Worm (Caenorhabditis elegans) whole organism, L4 larva: Measurements from ENCODE around the gene tes-1.

Source experiments
- F37D6.2 ChIP-seq: sonication (generic microtip); optimal IDR thresholded peaks from 2 replicates; lab custom pipeline; 2016; ENCODE audit warnings: mild to moderate bottlenecking, missing genetic modification characterization, missing compliant biosample characterization
- F44E2.7 ChIP-seq: fragments of 200-800 bp; sonication (Bioruptor generic); IDR thresholded peaks from 2 replicates; pipeline ENCODE4 v2.1.2; 2022; ENCODE audit warnings: missing genetic modification characterization, missing compliant biosample characterization
- T20F7.1 ChIP-seq: fragments of 200-800 bp; sonication (Bioruptor generic); optimal IDR thresholded peaks from 2 replicates; lab custom pipeline; 2018; ENCODE audit warnings: mild to moderate bottlenecking, missing genetic modification characterization, missing compliant biosample characterization
- T26A8.4 ChIP-seq: fragments of 200-800 bp; sonication (Bioruptor generic); IDR thresholded peaks from 2 replicates; pipeline ENCODE4 v1.3.6; 2022; ENCODE audit warnings: missing genetic modification characterization, missing compliant biosample characterization
- Y105C5A.15 ChIP-seq: fragments of 200-800 bp; sonication (Bioruptor generic); IDR thresholded peaks from 2 replicates; pipeline ENCODE4 v1.3.6; 2022; ENCODE audit warnings: missing genetic modification characterization, missing compliant biosample characterization
- Y48G9A.11 ChIP-seq: fragments of 200-800 bp; sonication (Bioruptor generic); IDR thresholded peaks from 2 replicates; pipeline ENCODE4 v1.3.6; 2022; ENCODE audit warnings: missing genetic modification reagents, missing genetic modification characterization, missing compliant biosample characterization
- Y75B8A.6 ChIP-seq: fragments of 200-800 bp; sonication (Bioruptor generic); IDR thresholded peaks from 2 replicates; pipeline ENCODE4 v1.3.6; 2022; ENCODE audit warnings: missing genetic modification reagents, missing genetic modification characterization, missing compliant biosample characterization
- ZK337.2 ChIP-seq: fragments of 200-800 bp; sonication (Bioruptor generic); IDR thresholded peaks from 2 replicates; pipeline ENCODE4 v1.3.6; 2022; ENCODE audit warnings: missing genetic modification reagents, missing genetic modification characterization, missing compliant biosample characterization
- aha-1 ChIP-seq: fragments of 150-350 bp; peaks from one replicate; lab custom pipeline; 2014; ENCODE audit warnings: missing biosample characterization, missing genetic modification characterization
- ceh-28 ChIP-seq: fragments of 150-350 bp; optimal IDR thresholded peaks from 2 replicates; lab custom pipeline; 2014; ENCODE audit warnings: missing biosample characterization, missing genetic modification reagents, missing genetic modification characterization
- ceh-32 ChIP-seq: sonication (generic microtip); optimal IDR thresholded peaks from 2 replicates; lab custom pipeline; 2016; ENCODE audit warnings: mild to moderate bottlenecking, missing genetic modification characterization, missing compliant biosample characterization; ENCODE audit not compliant: poor library complexity
- ctbp-1 ChIP-seq: fragments of 200-800 bp; sonication (Bioruptor generic); IDR thresholded peaks from 2 replicates; pipeline ENCODE4 v1.3.6; 2022; ENCODE audit warnings: missing genetic modification reagents, missing genetic modification characterization, missing compliant biosample characterization
- daf-16 ChIP-seq, 3 experiments: sonication (generic microtip); optimal IDR thresholded peaks; 2 replicates each; lab custom pipeline; 2016 to 2017; ENCODE audit warnings: missing genetic modification characterization in 3 of 3, missing genetic modification reagents in 3 of 3, mild to moderate bottlenecking in 2 of 3, missing compliant biosample characterization in 2 of 3, missing biosample characterization in 1 of 3, moderate library complexity in 1 of 3
- daf-19 ChIP-seq: fragments of 200-800 bp; sonication (Bioruptor generic); conservative IDR thresholded peaks from 2 replicates; pipeline ENCODE4 v1.3.6; 2022; ENCODE audit warnings: missing genetic modification characterization, missing compliant biosample characterization
- dpl-1 ChIP-seq: fragments of 150-350 bp; optimal IDR thresholded peaks from 2 replicates; lab custom pipeline; 2014; ENCODE audit warnings: missing biosample characterization, missing genetic modification reagents, missing genetic modification characterization
- duxl-1 ChIP-seq: sonication (generic microtip); optimal IDR thresholded peaks from 2 replicates; lab custom pipeline; 2016; ENCODE audit warnings: mild to moderate bottlenecking, missing genetic modification characterization, moderate library complexity, missing compliant biosample characterization; ENCODE audit not compliant: poor library complexity
- dve-1 ChIP-seq: sonication (generic microtip); optimal IDR thresholded peaks from 2 replicates; lab custom pipeline; 2017; ENCODE audit warnings: antibody characterized with exemption, mild to moderate bottlenecking, missing genetic modification characterization, missing compliant biosample characterization; ENCODE audit not compliant: insufficient read depth
- fkh-10 ChIP-seq: fragments of 150-350 bp; optimal IDR thresholded peaks from 2 replicates; lab custom pipeline; 2014; ENCODE audit warnings: missing biosample characterization, missing genetic modification reagents, missing genetic modification characterization
- hlh-11 ChIP-seq: fragments of 200-800 bp; sonication (Bioruptor generic); optimal IDR thresholded peaks from 2 replicates; lab custom pipeline; 2018; ENCODE audit warnings: mild to moderate bottlenecking, missing genetic modification characterization, missing compliant biosample characterization
- hlh-30 ChIP-seq: sonication (generic microtip); optimal IDR thresholded peaks from 2 replicates; lab custom pipeline; 2017; ENCODE audit warnings: antibody characterized with exemption, mild to moderate bottlenecking, missing genetic modification characterization, missing compliant biosample characterization; ENCODE audit not compliant: insufficient read depth
- jun-1 ChIP-seq: fragments of 150-350 bp; optimal IDR thresholded peaks from 2 replicates; lab custom pipeline; 2014; ENCODE audit warnings: missing biosample characterization, missing genetic modification reagents, missing genetic modification characterization
- lin-1 ChIP-seq: fragments of 200-800 bp; sonication (Bioruptor generic); IDR thresholded peaks from 2 replicates; pipeline ENCODE4 v1.3.6; 2022; ENCODE audit warnings: missing genetic modification reagents, missing genetic modification characterization, missing compliant biosample characterization
- lin-38 ChIP-seq: fragments of 200-800 bp; sonication (Bioruptor generic); IDR thresholded peaks from 2 replicates; pipeline ENCODE4 v1.3.6; 2022; ENCODE audit warnings: missing genetic modification reagents, missing genetic modification characterization, missing compliant biosample characterization
- mes-2 ChIP-seq: sonication (generic microtip); optimal IDR thresholded peaks from 2 replicates; lab custom pipeline; 2016; ENCODE audit warnings: missing genotype, mild to moderate bottlenecking, missing genetic modification characterization, missing compliant biosample characterization; ENCODE audit not compliant: poor library complexity, severe bottlenecking
- nhr-10 ChIP-seq: fragments of 150-350 bp; optimal IDR thresholded peaks from 2 replicates; lab custom pipeline; 2014; ENCODE audit warnings: missing biosample characterization, missing genetic modification characterization
- nhr-11 ChIP-seq: fragments of 150-350 bp; optimal IDR thresholded peaks from 2 replicates; lab custom pipeline; 2014; ENCODE audit warnings: missing biosample characterization, missing genetic modification characterization
- nhr-28 ChIP-seq: fragments of 150-350 bp; optimal IDR thresholded peaks from 2 replicates; lab custom pipeline; 2014; ENCODE audit warnings: missing biosample characterization, missing genetic modification characterization
- nhr-41 ChIP-seq: fragments of 200-800 bp; sonication (Bioruptor generic); IDR thresholded peaks from 2 replicates; pipeline ENCODE4 v1.3.6; 2022; ENCODE audit warnings: missing genetic modification reagents, missing genetic modification characterization, missing compliant biosample characterization
- nhr-42 ChIP-seq: fragments of 200-800 bp; sonication (Bioruptor generic); IDR thresholded peaks from 2 replicates; pipeline ENCODE4 v1.3.6; 2022; ENCODE audit warnings: missing genetic modification characterization, missing compliant biosample characterization
- nhr-77 ChIP-seq: fragments of 150-350 bp; optimal IDR thresholded peaks from 2 replicates; lab custom pipeline; 2014; ENCODE audit warnings: missing biosample characterization, missing genetic modification characterization
- rbr-2 ChIP-seq: sonication (generic microtip); optimal IDR thresholded peaks from 2 replicates; lab custom pipeline; 2016; ENCODE audit warnings: missing genotype, missing genetic modification characterization, missing compliant biosample characterization
- sdz-12 ChIP-seq: fragments of 200-800 bp; sonication (Bioruptor generic); optimal IDR thresholded peaks from 2 replicates; lab custom pipeline; 2018; ENCODE audit warnings: mild to moderate bottlenecking, missing genetic modification characterization, missing compliant biosample characterization
- set-16 ChIP-seq: fragments of 200-800 bp; sonication (Bioruptor generic); IDR thresholded peaks from 2 replicates; pipeline ENCODE4 v1.3.6; 2022; ENCODE audit warnings: missing genetic modification reagents, missing genetic modification characterization, missing compliant biosample characterization
- snpc-4 ChIP-seq: fragments of 150-350 bp; optimal IDR thresholded peaks from 2 replicates; lab custom pipeline; 2014; ENCODE audit warnings: missing biosample characterization, missing genetic modification characterization
- spr-3 ChIP-seq: fragments of 200-800 bp; sonication (Bioruptor generic); optimal IDR thresholded peaks from 2 replicates; lab custom pipeline; 2018; ENCODE audit warnings: mild to moderate bottlenecking, missing genetic modification characterization, missing compliant biosample characterization
- tag-97 ChIP-seq: fragments of 200-800 bp; sonication (Bioruptor generic); IDR thresholded peaks from 2 replicates; pipeline ENCODE4 v1.3.6; 2022; ENCODE audit warnings: missing genetic modification characterization, missing compliant biosample characterization
- tra-1 ChIP-seq: fragments of 200-800 bp; sonication (Bioruptor generic); IDR thresholded peaks from 2 replicates; pipeline ENCODE4 v1.3.6; 2022; ENCODE audit warnings: missing genetic modification reagents, missing genetic modification characterization, missing compliant biosample characterization
- unc-130 ChIP-seq: sonication (generic microtip); optimal IDR thresholded peaks from 2 replicates; lab custom pipeline; 2016; ENCODE audit warnings: missing genetic modification reagents, missing genetic modification characterization, missing compliant biosample characterization
- unc-39 ChIP-seq: sonication (generic microtip); optimal IDR thresholded peaks from 2 replicates; lab custom pipeline; 2017; ENCODE audit warnings: missing biosample characterization, missing genetic modification characterization
- unc-62 ChIP-seq, 3 experiments: fragments of 150-350 bp in 1 of 3; sonication (generic microtip); optimal IDR thresholded peaks in 2 of 3; peaks in 1 of 3; 1 replicate in 1 of 3; 2 replicates in 2 of 3; lab custom pipeline; 2014 to 2017; ENCODE audit warnings: missing biosample characterization in 3 of 3, missing genetic modification characterization in 3 of 3, missing genetic modification reagents in 3 of 3, missing genotype in 1 of 3
- zfp-2 ChIP-seq: sonication (generic microtip); optimal IDR thresholded peaks from 2 replicates; lab custom pipeline; 2016; ENCODE audit warnings: mild to moderate bottlenecking, missing genetic modification characterization, missing compliant biosample characterization
- zfp-3 ChIP-seq: fragments of 200-800 bp; sonication (Bioruptor generic); conservative IDR thresholded peaks from 2 replicates; pipeline ENCODE4 v1.3.6; 2022; ENCODE audit warnings: missing genetic modification reagents, missing genetic modification characterization, missing compliant biosample characterization

tes-1 gene

DNA sequence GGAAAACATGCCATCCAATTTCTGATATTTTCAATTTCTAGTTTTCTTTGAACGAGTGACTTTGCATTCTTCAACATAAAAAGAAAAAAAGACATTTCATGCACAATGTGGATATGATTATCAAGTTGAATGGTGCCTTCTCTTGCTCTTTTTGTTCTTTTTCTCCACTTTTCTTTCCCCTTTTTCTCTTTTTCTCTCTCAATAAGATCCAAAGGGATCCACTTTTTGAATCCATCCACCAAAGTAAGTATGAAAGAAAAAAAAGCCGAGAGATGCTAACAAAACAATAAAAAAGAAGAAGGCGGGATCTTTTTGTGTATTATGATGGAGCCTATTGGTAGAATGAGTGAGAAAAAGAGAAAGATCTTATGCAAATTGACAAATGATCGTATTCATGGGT lies 43.9 kb downstream of the tes-1 start:
- TF ChIP-seq nhr-77 (tag; lab: Kevin White, UChicago) (no peak), set-16 (GFP tag; lab: Robert Waterston, UW) (no peak), ceh-32 (tag; lab: Kevin White, UChicago) (no peak), hlh-11 (tag; lab: Kevin White, UChicago) (no peak), fkh-10 (peak; percentile 86), aha-1 (tag; lab: Kevin White, UChicago) (peak; percentile 1), rbr-2 (no peak), ZK337.2 (GFP tag; lab: Robert Waterston, UW) (no peak)

DNA sequence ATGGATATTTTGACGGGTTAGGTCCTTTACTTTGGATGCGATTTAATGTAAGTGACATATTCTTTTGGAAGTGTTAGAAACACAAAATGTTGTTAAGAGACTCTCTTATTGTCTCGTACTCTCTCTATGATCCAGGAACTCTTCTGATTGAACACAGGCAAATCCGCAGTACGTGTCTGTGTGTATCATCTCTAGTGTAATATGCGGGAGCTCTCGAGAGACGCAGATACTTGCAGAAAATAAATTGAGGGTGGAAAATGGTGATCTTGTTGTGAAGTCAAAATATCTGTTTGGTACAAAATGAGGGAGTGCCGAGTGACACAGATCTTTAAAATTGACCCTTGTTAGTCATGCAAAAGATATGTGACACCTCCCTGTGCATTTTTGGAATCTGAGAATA lies 44.6 kb downstream of the tes-1 start:
- TF ChIP-seq nhr-41 (no peak), nhr-28 (peak; percentile 31)

DNA sequence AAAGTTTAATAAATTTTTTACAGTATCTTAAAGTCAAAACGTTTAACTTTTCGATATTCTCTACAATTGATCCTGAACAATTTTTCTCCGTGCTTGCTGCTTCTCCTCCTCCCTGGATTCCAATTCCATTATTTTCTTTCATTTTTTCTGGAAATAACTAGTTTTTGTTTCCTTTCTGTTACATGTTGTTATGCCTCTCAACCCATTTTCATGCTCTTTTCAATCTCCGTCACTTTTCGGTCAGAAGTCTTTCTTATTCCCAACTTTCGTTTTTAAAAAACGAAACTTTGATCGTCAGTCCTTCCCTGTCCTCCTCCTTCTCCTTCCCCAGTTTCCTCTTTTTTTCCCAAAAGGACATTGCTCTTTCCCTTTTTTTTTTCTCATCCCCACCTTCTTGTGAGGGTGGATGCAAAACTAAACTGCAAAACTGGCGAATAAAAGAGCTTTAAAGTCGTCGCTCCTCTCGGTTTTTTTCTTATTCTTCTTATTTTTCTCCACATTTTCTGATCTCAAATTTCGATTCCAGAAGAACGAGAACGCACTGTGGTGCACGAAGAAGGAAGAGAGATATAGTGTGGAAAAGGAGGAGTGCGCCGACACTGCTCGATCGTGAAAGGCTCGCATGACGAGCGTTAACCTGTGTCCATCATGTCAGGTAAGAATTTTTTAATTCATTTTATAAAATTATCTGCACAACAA lies 46.2 kb downstream of the tes-1 start, which contains the start of the genes C48A7.16 and egl-19:
C48A7.16 (plus strand) TSS at position 544 of the 699 bp plus-strand sequence.
egl-19 (plus strand) TSS at position 649 of the 699 bp plus-strand sequence.
- no peak for TF ChIP-seq nhr-11
- no peak for TF ChIP-seq F44E2.7 (GFP tag; lab: Robert Waterston, UW)
- no peak for TF ChIP-seq dve-1 (tag; lab: Kevin White, UChicago)
- no peak for TF ChIP-seq daf-19 (GFP tag; lab: Robert Waterston, UW)
- no peak for TF ChIP-seq nhr-10
- no peak for TF ChIP-seq unc-39 (tag; lab: Kevin White, UChicago)
- no peak for TF ChIP-seq lin-38 (GFP tag; lab: Robert Waterston, UW)
- no peak for TF ChIP-seq aha-1 (tag; lab: Kevin White, UChicago)
- TF ChIP-seq jun-1 (tag; lab: Kevin White, UChicago) = no peak
- no peak for TF ChIP-seq ctbp-1
- TF ChIP-seq Y48G9A.11 (GFP tag; lab: Robert Waterston, UW) = no peak
- no peak for TF ChIP-seq spr-3
- no peak for TF ChIP-seq tra-1 (GFP tag; lab: Robert Waterston, UW)
- no peak for TF ChIP-seq nhr-42 (GFP tag; lab: Robert Waterston, UW)
- TF ChIP-seq Y75B8A.6 (GFP tag; lab: Robert Waterston, UW) = no peak
- TF ChIP-seq snpc-4 = no peak
- no peak for TF ChIP-seq ceh-28
- TF ChIP-seq duxl-1 (tag; lab: Kevin White, UChicago) = no peak
- TF ChIP-seq sdz-12 = no peak
- TF ChIP-seq Y105C5A.15 = no peak

DNA sequence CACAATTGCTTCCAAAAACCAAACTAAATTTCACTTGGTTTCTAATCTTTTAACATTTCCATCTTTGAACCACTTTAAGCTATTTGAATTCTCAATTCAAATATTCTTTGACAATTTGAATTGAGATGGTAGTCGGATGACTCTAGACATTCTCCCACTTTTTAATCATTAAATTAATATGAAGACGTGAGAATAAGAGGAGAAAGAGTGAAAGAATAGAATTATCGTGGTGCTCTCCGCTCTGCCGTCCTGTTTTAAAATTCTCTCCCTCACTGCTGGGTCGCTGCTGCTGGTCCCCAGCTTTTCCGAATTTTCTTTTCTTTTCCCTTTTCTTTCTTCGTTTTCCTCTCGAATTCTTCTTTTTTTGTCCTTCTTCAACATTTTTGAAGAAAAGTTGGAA lies 47.8 kb downstream of the tes-1 start:
- TF ChIP-seq unc-130 (GFP tag; lab: Kevin White, UChicago) (no peak), aha-1 (tag; lab: Kevin White, UChicago) (peak; percentile 49), F37D6.2 (tag; lab: Kevin White, UChicago) (no peak), tag-97 (no peak), unc-62 (GFP tag; optimal IDR thresholded peaks at IDR 0.05 in 1 of 2; lab: Kevin White, UChicago) (peak in 1 of 2 experiments; percentile 34), unc-62 (tag; optimal IDR thresholded peaks at IDR 0.05; lab: Kevin White, UChicago) (no peak)
- TF ChIP-seq, all 104 proteins: peak for 2

DNA sequence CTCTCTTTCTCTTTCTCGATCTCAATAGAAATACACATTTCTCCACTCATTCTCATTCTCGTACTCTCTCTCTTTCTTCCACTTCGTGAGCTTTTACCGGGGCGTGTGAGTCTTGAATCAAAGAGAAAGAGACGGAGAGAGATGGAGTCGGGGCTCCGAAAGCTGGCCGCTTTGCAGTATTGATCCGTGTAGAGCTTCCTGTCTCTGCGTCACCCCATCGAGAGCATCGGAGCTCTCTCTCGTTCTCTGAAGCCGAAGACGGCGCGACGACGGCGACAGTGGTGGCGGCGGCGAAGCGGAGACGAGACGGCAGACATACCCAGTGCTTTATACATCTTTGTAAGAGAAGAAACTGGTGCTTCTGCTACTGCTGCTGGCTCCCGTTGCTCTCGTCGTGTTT lies 49.2 kb downstream of the tes-1 start:
- TF ChIP-seq daf-16 (GFP tag; optimal IDR thresholded peaks at IDR 0.05; lab: Kevin White, UChicago) (no peak), daf-16 (tag; optimal IDR thresholded peaks at IDR 0.05; lab: Kevin White, UChicago) (no peak), unc-62 (GFP tag; optimal IDR thresholded peaks at IDR 0.05 in 1 of 2; lab: Kevin White, UChicago) (peak in 1 of 2 experiments; percentile 61), unc-62 (tag; optimal IDR thresholded peaks at IDR 0.05; lab: Kevin White, UChicago) (no peak), lin-38 (GFP tag; lab: Robert Waterston, UW) (no peak; the same call in 1 of the 2 replicates), hlh-30 (peak; percentile 42), Y75B8A.6 (GFP tag; lab: Robert Waterston, UW) (no peak), mes-2 (peak; percentile 15), zfp-3 (no peak), ctbp-1 (peak; percentile 88), T20F7.1 (GFP tag; lab: Kevin White, UChicago) (no peak), dpl-1 (GFP tag; lab: Kevin White, UChicago) (peak; percentile 5), zfp-2 (tag; lab: Kevin White, UChicago) (no peak), lin-1 (GFP tag; lab: Robert Waterston, UW) (no peak), nhr-42 (GFP tag; lab: Robert Waterston, UW) (no peak), T26A8.4 (no peak), nhr-77 (tag; lab: Kevin White, UChicago) (no peak)
